Worm (Caenorhabditis elegans): ENCODE measurements around the gene K07E3.1.
"Not testable (repeated sequence)": the region's sequence is repeated elsewhere in the genome, so short reads cannot be mapped to it uniquely, and the experiment has no call there.

ce11 chrX:8154374-8154836 is 44.2 kb downstream of the K07E3.1 start:
- peak; percentile 36 for TF ChIP-seq pqm-1 (tag; optimal IDR thresholded peaks at IDR 0.05)
- peak; percentile 5 for TF ChIP-seq pha-4 (tag; optimal IDR thresholded peaks at IDR 0.05)
- TF ChIP-seq nhr-76 (tag; optimal IDR thresholded peaks at IDR 0.05); elt-1 (tag; optimal IDR thresholded peaks at IDR 0.05); ama-1 (optimal IDR thresholded peaks at IDR 0.05); lin-15B (tag; optimal IDR thresholded peaks at IDR 0.05); fkh-10 (GFP tag; optimal IDR thresholded peaks at IDR 0.05): not testable (repeated sequence)
- peak; percentile 7 for TF ChIP-seq nfya-1 (tag; optimal IDR thresholded peaks at IDR 0.05; ENCODE audit: insufficient read depth)
